Fruit fly (Drosophila melanogaster) whole organism, pupa: ENCODE results near the gene CG5928.

Source experiments
- CG10348 ChIP-seq: fragments of 200-800 bp; sonication (Bioruptor generic); IDR thresholded peaks from 2 replicates; pipeline ENCODE4 v1.3.6; 2022; ENCODE audit warnings: missing biosample characterization, missing genetic modification characterization
- CG12605 ChIP-seq: fragments of 200-800 bp; sonication (Bioruptor generic); IDR thresholded peaks from 2 replicates; pipeline ENCODE4 v1.3.6; 2022; ENCODE audit warnings: missing biosample characterization, missing genetic modification characterization
- CG13204 ChIP-seq: fragments of 200-800 bp; sonication (Bioruptor generic); optimal IDR thresholded peaks from 2 replicates; lab custom pipeline; 2018; ENCODE audit warnings: missing biosample characterization, mild to moderate bottlenecking, missing genetic modification characterization, moderate library complexity
- CG14655 ChIP-seq: fragments of 200-800 bp; sonication (Bioruptor generic); optimal IDR thresholded peaks from 3 replicates; lab custom pipeline; 2017; ENCODE audit warnings: mild to moderate bottlenecking, missing biosample characterization, missing genetic modification reagents, missing genetic modification characterization
- CG15710 ChIP-seq: fragments of 200-800 bp; sonication (Bioruptor generic); optimal IDR thresholded peaks from 2 replicates; lab custom pipeline; 2018; ENCODE audit warnings: missing biosample characterization, mild to moderate bottlenecking, missing genetic modification characterization, moderate library complexity
- CG17806 ChIP-seq: fragments of 200-800 bp; sonication (Bioruptor generic); optimal IDR thresholded peaks from 2 replicates; lab custom pipeline; 2018; ENCODE audit warnings: missing biosample characterization, mild to moderate bottlenecking, missing genetic modification characterization, moderate library complexity
- CG32121 ChIP-seq: fragments of 200-800 bp; sonication (Bioruptor generic); IDR thresholded peaks from 2 replicates; pipeline ENCODE4 v1.3.6; 2022; ENCODE audit warnings: missing biosample characterization, missing genetic modification characterization
- CG34367 ChIP-seq: fragments of 200-800 bp; sonication (Bioruptor generic); optimal IDR thresholded peaks from 2 replicates; lab custom pipeline; 2018; ENCODE audit warnings: missing biosample characterization, mild to moderate bottlenecking, missing genetic modification characterization
- CG4496 ChIP-seq: fragments of 200-800 bp; sonication (Bioruptor generic); IDR thresholded peaks from 3 replicates; pipeline ENCODE4 v1.3.6; 2022; ENCODE audit warnings: missing biosample characterization, missing genetic modification characterization
- CG8159 ChIP-seq: fragments of 200-800 bp; sonication (Bioruptor generic); optimal IDR thresholded peaks from 3 replicates; lab custom pipeline; 2018; ENCODE audit warnings: missing biosample characterization, mild to moderate bottlenecking, missing genetic modification characterization, moderate library complexity
- CG8301 ChIP-seq: fragments of 200-800 bp; sonication (Bioruptor generic); optimal IDR thresholded peaks from 2 replicates; lab custom pipeline; 2018; ENCODE audit warnings: missing biosample characterization, mild to moderate bottlenecking, missing genetic modification characterization
- CG9948 ChIP-seq: fragments of 200-800 bp; sonication (Bioruptor generic); optimal IDR thresholded peaks from 2 replicates; lab custom pipeline; 2018; ENCODE audit warnings: missing biosample characterization, mild to moderate bottlenecking, missing genetic modification characterization, moderate library complexity
- D1 ChIP-seq: fragments of 200-800 bp; sonication (Bioruptor generic); optimal IDR thresholded peaks from 2 replicates; lab custom pipeline; 2018; ENCODE audit warnings: missing biosample characterization, mild to moderate bottlenecking, missing genetic modification characterization, moderate library complexity
- EcR ChIP-seq: fragments of 200-800 bp; sonication (Bioruptor generic); optimal IDR thresholded peaks from 3 replicates; lab custom pipeline; 2019; ENCODE audit warnings: missing biosample characterization, missing genetic modification characterization, mild to moderate bottlenecking, moderate library complexity, missing genetic modification reagents
- Ets98B ChIP-seq: fragments of 200-800 bp; sonication (Bioruptor generic); IDR thresholded peaks from 2 replicates; pipeline ENCODE4 v1.3.6; 2022; ENCODE audit warnings: missing biosample characterization, missing genetic modification characterization
- Pif1A ChIP-seq: fragments of 200-800 bp; sonication (Bioruptor generic); optimal IDR thresholded peaks from 3 replicates; lab custom pipeline; 2016; ENCODE audit warnings: missing biosample characterization, missing genetic modification characterization
- Pif1B ChIP-seq: fragments of 200-800 bp; sonication (Bioruptor generic); optimal IDR thresholded peaks from 3 replicates; lab custom pipeline; 2016; ENCODE audit warnings: missing biosample characterization, missing genetic modification characterization
- Snoo ChIP-seq: fragments of 200-800 bp; sonication (Bioruptor generic); optimal IDR thresholded peaks from 3 replicates; lab custom pipeline; 2017; ENCODE audit warnings: missing biosample characterization, mild to moderate bottlenecking, missing genetic modification characterization, inconsistent platforms
- fd96Ca ChIP-seq: fragments of 200-800 bp; sonication (Bioruptor generic); IDR thresholded peaks from 3 replicates; pipeline ENCODE4 v1.3.6; 2022; ENCODE audit warnings: missing biosample characterization, missing genetic modification characterization
- gl ChIP-seq: fragments of 200-800 bp; sonication (Bioruptor generic); optimal IDR thresholded peaks from 2 replicates; lab custom pipeline; 2018; ENCODE audit warnings: missing biosample characterization, mild to moderate bottlenecking, missing genetic modification characterization
- rn ChIP-seq: fragments of 200-800 bp; sonication (Bioruptor generic); IDR thresholded peaks from 2 replicates; pipeline ENCODE4 v1.3.6; 2022; ENCODE audit warnings: missing biosample characterization, missing genetic modification characterization

The CG5928 gene

DNA sequence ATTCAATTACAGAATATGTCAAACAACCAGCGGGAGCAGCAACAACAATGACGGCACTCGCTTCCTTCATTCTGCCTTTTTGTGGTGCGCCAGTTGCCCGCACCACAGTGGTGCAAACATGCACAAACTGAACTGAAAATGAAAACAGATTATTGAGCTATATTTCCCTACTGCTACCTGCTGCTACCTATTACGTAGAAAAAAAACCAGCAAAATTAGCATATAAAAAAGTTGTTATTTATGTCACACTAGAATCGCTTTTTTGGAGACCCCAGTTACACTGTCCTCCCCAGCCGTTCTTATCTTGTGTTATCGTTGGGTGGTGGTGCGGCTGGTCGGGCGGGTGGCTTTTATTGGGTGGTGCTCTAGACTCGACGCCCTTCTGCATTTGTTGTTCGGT, 29.8 kb downstream of the CG5928 start:
- TF ChIP-seq gl (tag; lab: Kevin White, UChicago) (no peak), CG14655 (GFP tag; lab: Kevin White, UChicago) (peak; percentile 51), CG8159 (tag; lab: Kevin White, UChicago) (peak; percentile 62), EcR (GFP tag; lab: Kevin White, UChicago) (no peak), fd96Ca (peak; percentile 74; the same call in 2 of the 3 replicates), CG17806 (tag; lab: Kevin White, UChicago) (no peak), rn (0 out of 2 replicates have a peak, but pooled peaks have one; percentile 3), CG13204 (no peak), Pif1B (GFP tag; lab: Kevin White, UChicago) (peak; percentile 39), D1 (tag; lab: Kevin White, UChicago) (no peak), Ets98B (GFP tag; lab: Robert Waterston, UW) (peak; percentile 47), CG34367 (tag; lab: Kevin White, UChicago) (peak; percentile 26), Pif1A (GFP tag; lab: Kevin White, UChicago) (peak; percentile 58), CG12605 (0 out of 2 replicates have a peak, but pooled peaks have one; percentile 42), CG15710 (peak; percentile 47), CG9948 (peak; percentile 51), CG10348 (GFP tag; lab: Robert Waterston, UW) (no peak), CG4496 (GFP tag; lab: Robert Waterston, UW) (no peak; the same call in 2 of the 3 replicates), CG8301 (tag; lab: Kevin White, UChicago) (no peak)

DNA sequence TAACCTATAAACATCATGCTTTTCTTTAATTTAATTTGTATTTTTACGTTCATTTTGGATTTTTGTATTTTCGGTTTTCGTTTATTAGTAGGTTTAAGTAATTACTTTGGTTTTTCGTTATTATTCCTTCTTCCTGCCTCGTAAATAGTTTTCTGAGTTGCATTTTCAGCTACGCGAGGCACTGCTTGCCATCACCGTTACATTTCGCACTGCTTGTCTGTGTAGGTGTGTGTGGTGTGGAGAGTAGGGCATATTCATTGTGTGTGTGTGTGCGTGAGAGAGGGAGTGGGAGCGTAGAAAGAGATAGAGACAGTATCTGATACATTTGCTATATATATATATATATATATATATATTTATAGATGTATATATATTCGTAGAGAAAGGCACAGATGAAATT, 37.0 kb downstream of the CG5928 start:
- TF ChIP-seq D1 (tag; lab: Kevin White, UChicago): no peak
- no peak for TF ChIP-seq CG10348 (GFP tag; lab: Robert Waterston, UW)
- no peak for TF ChIP-seq Pif1B (GFP tag; lab: Kevin White, UChicago)
- no peak for TF ChIP-seq EcR (GFP tag; lab: Kevin White, UChicago)
- TF ChIP-seq rn: no peak
- TF ChIP-seq gl (tag; lab: Kevin White, UChicago): no peak
- no peak for TF ChIP-seq CG9948
- TF ChIP-seq CG13204: no peak
- TF ChIP-seq CG34367 (tag; lab: Kevin White, UChicago): no peak
- TF ChIP-seq fd96Ca: no peak
- no peak for TF ChIP-seq CG32121
- no peak for TF ChIP-seq Snoo (tag; lab: Kevin White, UChicago)

DNA sequence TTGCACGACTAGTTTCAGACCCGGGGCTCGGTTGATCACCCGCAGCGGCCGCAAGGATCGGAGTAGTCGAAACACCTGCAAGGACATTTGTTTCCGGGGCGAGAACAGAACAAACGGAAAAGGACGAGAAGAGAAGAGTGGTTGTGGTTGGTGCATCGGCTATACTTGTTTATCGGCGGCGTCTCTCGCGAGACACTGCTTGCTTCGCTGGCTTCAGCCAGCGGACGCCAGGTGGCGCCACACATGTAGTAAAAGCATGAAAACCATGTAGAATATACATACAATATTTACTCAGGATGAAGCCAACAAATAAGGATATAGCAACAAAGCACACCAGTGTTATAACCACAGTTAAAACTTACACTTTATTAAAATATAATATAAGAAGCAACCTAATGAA, 42.1 kb downstream of the CG5928 start:
- TF ChIP-seq gl (tag; lab: Kevin White, UChicago): no peak
- TF ChIP-seq D1 (tag; lab: Kevin White, UChicago): no peak
- TF ChIP-seq CG8301 (tag; lab: Kevin White, UChicago): no peak
- no peak for TF ChIP-seq CG14655 (GFP tag; lab: Kevin White, UChicago)
- no peak for TF ChIP-seq fd96Ca
- TF ChIP-seq CG12605: no peak
- TF ChIP-seq rn: no peak
- TF ChIP-seq, all 21 proteins: peak for 0
